Fruit fly (Drosophila melanogaster) whole organism, embryonic: Measurements from ENCODE around the gene CG31287.

ENCODE experiments used
- Antp ChIP-seq: fragments of 200-800 bp; sonication (Bioruptor generic); optimal IDR thresholded peaks from 3 replicates; lab custom pipeline; 2016; ENCODE audit warnings: missing biosample characterization, missing genetic modification characterization
- CG10431 ChIP-seq: fragments of 200-800 bp; sonication (Bioruptor generic); optimal IDR thresholded peaks from 3 replicates; lab custom pipeline; 2018; ENCODE audit warnings: missing biosample characterization, mild to moderate bottlenecking, missing genetic modification characterization
- CG13287 ChIP-seq: fragments of 200-800 bp; sonication (Bioruptor generic); IDR thresholded peaks from 2 replicates; pipeline ENCODE4 v1.3.6; 2022; ENCODE audit warnings: missing biosample characterization, missing genetic modification characterization; ENCODE audit not compliant: partially characterized antibody
- CG1603 ChIP-seq: fragments of 200-800 bp; sonication (Bioruptor generic); optimal IDR thresholded peaks from 2 replicates; lab custom pipeline; 2019; ENCODE audit warnings: missing biosample characterization, mild to moderate bottlenecking, missing genetic modification characterization, moderate library complexity
- CG17186 ChIP-seq: fragments of 200-800 bp; sonication (Bioruptor generic); optimal IDR thresholded peaks from 3 replicates; lab custom pipeline; 2017; ENCODE audit warnings: missing biosample characterization, missing genetic modification reagents, missing genetic modification characterization
- CG17359 ChIP-seq: fragments of 200-800 bp; sonication (Bioruptor generic); optimal IDR thresholded peaks from 3 replicates; lab custom pipeline; 2018; ENCODE audit warnings: missing biosample characterization, mild to moderate bottlenecking, missing genetic modification characterization, moderate library complexity
- CG17568 ChIP-seq: fragments of 200-800 bp; sonication (Bioruptor generic); optimal IDR thresholded peaks from 2 replicates; lab custom pipeline; 2018; ENCODE audit warnings: missing biosample characterization, mild to moderate bottlenecking, missing genetic modification characterization, moderate library complexity
- CG18476 ChIP-seq: fragments of 200-800 bp; sonication (Bioruptor generic); optimal IDR thresholded peaks from 2 replicates; lab custom pipeline; 2016; ENCODE audit warnings: missing biosample characterization, mild to moderate bottlenecking, missing genetic modification characterization
- CG18599 ChIP-seq: fragments of 200-800 bp; sonication (Bioruptor generic); optimal IDR thresholded peaks from 3 replicates; lab custom pipeline; 2017; ENCODE audit warnings: missing biosample characterization, missing genetic modification characterization, mild to moderate bottlenecking, moderate library complexity, missing genetic modification reagents
- CG18619 ChIP-seq: fragments of 200-800 bp; sonication (Bioruptor generic); optimal IDR thresholded peaks from 3 replicates; lab custom pipeline; 2017; ENCODE audit warnings: missing biosample characterization, mild to moderate bottlenecking, missing genetic modification characterization
- CG31224 ChIP-seq: fragments of 200-800 bp; sonication (Bioruptor generic); IDR thresholded peaks from 2 replicates; pipeline ENCODE4 v1.3.6; 2022; ENCODE audit warnings: missing biosample characterization, missing genetic modification characterization
- CG31388 ChIP-seq: fragments of 200-800 bp; sonication (Bioruptor generic); optimal IDR thresholded peaks from 2 replicates; lab custom pipeline; 2016; ENCODE audit warnings: missing biosample characterization, missing genetic modification characterization
- CG3407 ChIP-seq: fragments of 200-800 bp; sonication (Bioruptor generic); optimal IDR thresholded peaks from 2 replicates; lab custom pipeline; 2018; ENCODE audit warnings: missing biosample characterization, mild to moderate bottlenecking, missing genetic modification characterization
- CG3847 ChIP-seq: fragments of 200-800 bp; sonication (Bioruptor generic); IDR thresholded peaks from 2 replicates; pipeline ENCODE4 v1.3.6; 2022; ENCODE audit warnings: missing biosample characterization, missing genetic modification characterization
- CG4282 ChIP-seq: fragments of 200-800 bp; sonication (Bioruptor generic); optimal IDR thresholded peaks from 2 replicates; lab custom pipeline; 2016; ENCODE audit warnings: missing biosample characterization, missing genetic modification characterization
- CG4328 ChIP-seq: fragments of 200-800 bp; sonication (Bioruptor generic); optimal IDR thresholded peaks from 3 replicates; lab custom pipeline; 2017; ENCODE audit warnings: missing biosample characterization, missing genetic modification reagents, missing genetic modification characterization
- CG4730 ChIP-seq: fragments of 200-800 bp; sonication (Bioruptor generic); IDR thresholded peaks from 2 replicates; pipeline ENCODE4 v1.3.6; 2022; ENCODE audit warnings: missing biosample characterization, missing genetic modification characterization
- CG6813 ChIP-seq: fragments of 200-800 bp; sonication (Bioruptor generic); optimal IDR thresholded peaks from 2 replicates; lab custom pipeline; 2017; ENCODE audit warnings: missing biosample characterization, missing genetic modification characterization, mild to moderate bottlenecking, moderate library complexity, missing genetic modification reagents
- CG8359 ChIP-seq: fragments of 200-800 bp; sonication (Bioruptor generic); optimal IDR thresholded peaks from 2 replicates; lab custom pipeline; 2017; ENCODE audit warnings: missing biosample characterization, mild to moderate bottlenecking, missing genetic modification characterization, borderline replicate concordance
- CG9876 ChIP-seq: fragments of 200-800 bp; sonication (Bioruptor generic); optimal IDR thresholded peaks from 2 replicates; lab custom pipeline; 2016; ENCODE audit warnings: missing biosample characterization, missing genetic modification characterization
- Dbx ChIP-seq: fragments of 200-800 bp; sonication (Bioruptor generic); IDR thresholded peaks from 3 replicates; pipeline ENCODE4 v1.3.6; 2022; ENCODE audit warnings: missing biosample characterization, missing genetic modification characterization
- Ets65A ChIP-seq: fragments of 200-800 bp; sonication (Bioruptor generic); peaks from one replicate; lab custom pipeline; 2016; ENCODE audit warnings: missing biosample characterization, missing genetic modification characterization
- HLH3B ChIP-seq: fragments of 200-800 bp; sonication (Bioruptor generic); IDR thresholded peaks from 2 replicates; pipeline ENCODE4 v1.3.6; 2022; ENCODE audit warnings: missing biosample characterization, missing genetic modification characterization
- Lhr ChIP-seq: fragments of 200-800 bp; sonication (Bioruptor generic); optimal IDR thresholded peaks from 3 replicates; lab custom pipeline; 2017; ENCODE audit warnings: mild to moderate bottlenecking, missing biosample characterization, missing genetic modification reagents, missing genetic modification characterization
- Max ChIP-seq: fragments of 200-800 bp; sonication (Bioruptor generic); optimal IDR thresholded peaks from 2 replicates; lab custom pipeline; 2016; ENCODE audit warnings: missing biosample characterization, mild to moderate bottlenecking, missing genetic modification characterization
- Med ChIP-seq: fragments of 200-800 bp; sonication (Bioruptor generic); peaks from one replicate; lab custom pipeline; 2016; ENCODE audit warnings: missing biosample characterization, missing genetic modification characterization, mild to moderate bottlenecking, inconsistent platforms, moderate library complexity
- Mrtf ChIP-seq: fragments of 200-800 bp; sonication (Bioruptor generic); IDR thresholded peaks from 3 replicates; pipeline ENCODE4 v1.3.6; 2022; ENCODE audit warnings: missing biosample characterization, missing genetic modification characterization
- Myb ChIP-seq: fragments of 200-800 bp; sonication (Bioruptor generic); optimal IDR thresholded peaks from 2 replicates; lab custom pipeline; 2016; ENCODE audit warnings: missing biosample characterization, missing genetic modification characterization
- NFAT ChIP-seq: fragments of 200-800 bp; sonication (Bioruptor generic); IDR thresholded peaks from 2 replicates; pipeline ENCODE4 v1.3.6; 2022; ENCODE audit warnings: missing biosample characterization, missing genetic modification characterization
- Nf-YB ChIP-seq: fragments of 200-800 bp; sonication (Bioruptor generic); optimal IDR thresholded peaks from 3 replicates; lab custom pipeline; 2019; ENCODE audit warnings: missing biosample characterization, mild to moderate bottlenecking, missing genetic modification characterization, moderate library complexity
- Pdp1 ChIP-seq, 2 experiments: fragments of 200-800 bp; sonication (Bioruptor generic); optimal IDR thresholded peaks; 3 replicates each; lab custom pipeline; 2016; ENCODE audit warnings: missing biosample characterization in 2 of 2, missing genetic modification characterization in 2 of 2, mild to moderate bottlenecking in 1 of 2, moderate library complexity in 1 of 2
- Poxn ChIP-seq: fragments of 200-800 bp; sonication (Bioruptor generic); IDR thresholded peaks from 2 replicates; pipeline ENCODE4 v1.3.6; 2022; ENCODE audit warnings: missing biosample characterization, missing genetic modification characterization
- Rx ChIP-seq: fragments of 200-800 bp; sonication (Bioruptor generic); IDR thresholded peaks from 2 replicates; pipeline ENCODE4 v1.3.6; 2022; ENCODE audit warnings: missing biosample characterization, missing genetic modification characterization
- Side ChIP-seq: fragments of 200-800 bp; sonication (Bioruptor generic); optimal IDR thresholded peaks from 2 replicates; lab custom pipeline; 2016; ENCODE audit warnings: missing biosample characterization, missing genetic modification characterization
- abd-A ChIP-seq: fragments of 200-800 bp; sonication (Bioruptor generic); optimal IDR thresholded peaks from 3 replicates; lab custom pipeline; 2019; ENCODE audit warnings: missing biosample characterization, mild to moderate bottlenecking, missing genetic modification characterization, moderate library complexity
- al ChIP-seq: fragments of 200-800 bp; sonication (Bioruptor generic); IDR thresholded peaks from 2 replicates; pipeline ENCODE4 v1.3.6; 2022; ENCODE audit warnings: missing biosample characterization, missing genetic modification characterization
- ase ChIP-seq: fragments of 200-800 bp; sonication (Bioruptor generic); IDR thresholded peaks from 3 replicates; pipeline ENCODE4 v1.3.6; 2022; ENCODE audit warnings: missing biosample characterization, missing genetic modification characterization
- bowl ChIP-seq: fragments of 200-800 bp; sonication (Bioruptor generic); IDR thresholded peaks from 2 replicates; pipeline ENCODE4 v1.3.6; 2022; ENCODE audit warnings: missing biosample characterization, missing genetic modification characterization
- fd96Cb ChIP-seq: fragments of 200-800 bp; sonication (Bioruptor generic); optimal IDR thresholded peaks from 2 replicates; lab custom pipeline; 2018; ENCODE audit warnings: missing biosample characterization, mild to moderate bottlenecking, missing genetic modification characterization, moderate library complexity
- fru ChIP-seq: fragments of >200 bp; optimal IDR thresholded peaks from 2 replicates; lab custom pipeline; 2017
- gt ChIP-seq: fragments of 200-800 bp; sonication (Bioruptor generic); IDR thresholded peaks from 2 replicates; pipeline ENCODE4 v1.3.6; 2022; ENCODE audit warnings: missing biosample characterization, missing genetic modification characterization
- ind ChIP-seq: fragments of 200-800 bp; sonication (Bioruptor generic); optimal IDR thresholded peaks from 3 replicates; lab custom pipeline; 2016; ENCODE audit warnings: missing biosample characterization, missing genetic modification characterization
- kni ChIP-seq: fragments of 200-800 bp; sonication (Bioruptor generic); optimal IDR thresholded peaks from 3 replicates; lab custom pipeline; 2017; ENCODE audit warnings: mild to moderate bottlenecking, missing biosample characterization, missing genetic modification reagents, missing genetic modification characterization
- lmd ChIP-seq: fragments of 200-800 bp; sonication (Bioruptor generic); IDR thresholded peaks from 2 replicates; pipeline ENCODE4 v1.3.6; 2022; ENCODE audit warnings: missing biosample characterization, missing genetic modification characterization
- org-1 ChIP-seq: fragments of 200-800 bp; sonication (Bioruptor generic); optimal IDR thresholded peaks from 2 replicates; lab custom pipeline; 2017; ENCODE audit warnings: missing biosample characterization, missing genetic modification characterization
- otp ChIP-seq: fragments of 200-800 bp; sonication (Bioruptor generic); IDR thresholded peaks from 3 replicates; pipeline ENCODE4, ENCODE4 v1.3.6; 2022; ENCODE audit warnings: missing biosample characterization, missing genetic modification characterization
- tll ChIP-seq, 2 experiments: fragments of 200-800 bp in 1 of 2; fragments of >200 bp in 1 of 2; sonication (Bioruptor generic) in 1 of 2; optimal IDR thresholded peaks; 2 replicates each; lab custom pipeline; 2017 to 2019; ENCODE audit warnings: missing biosample characterization in 2 of 2, missing genetic modification characterization in 2 of 2, mild to moderate bottlenecking in 1 of 2, moderate library complexity in 1 of 2
- ttk ChIP-seq: fragments of 200-800 bp; sonication (Bioruptor generic); IDR thresholded peaks from 2 replicates; pipeline ENCODE4 v2.1.2; 2022; ENCODE audit warnings: missing biosample characterization, missing genetic modification characterization
- unc-4 ChIP-seq: fragments of 200-800 bp; sonication (Bioruptor generic); IDR thresholded peaks from 2 replicates; pipeline ENCODE4 v1.3.6; 2022; ENCODE audit warnings: missing biosample characterization, missing genetic modification characterization; ENCODE audit not compliant: partially characterized antibody
- wor ChIP-seq: fragments of 200-800 bp; sonication (Bioruptor generic); IDR thresholded peaks from 2 replicates; pipeline ENCODE4 v1.3.6; 2022; ENCODE audit warnings: missing biosample characterization, missing genetic modification characterization

The CG31287 gene

dm6 chr3R:16180476-16181070 is 22.6 kb upstream of the CG31287 start, which contains the start of gene CG8927 (continued):
- TF ChIP-seq CG17186 (no peak), Antp (GFP tag; lab: Kevin White, UChicago) (no peak), Rx (GFP tag; lab: Robert Waterston, UW) (no peak), Dbx (GFP tag; lab: Robert Waterston, UW) (no peak), wor (GFP tag; lab: Robert Waterston, UW) (no peak), HLH3B (GFP tag; lab: Robert Waterston, UW) (no peak), Pdp1 (GFP tag; optimal IDR thresholded peaks at IDR 0.05; lab: Kevin White, UChicago) (no peak), fru (lab: Kevin White, UChicago) (no peak), ind (no peak), Max (GFP tag; lab: Kevin White, UChicago) (no peak), abd-A (tag; lab: Kevin White, UChicago) (no peak), CG13287 (GFP tag; lab: Robert Waterston, UW) (peak; percentile 45; the same call in 1 of the 2 replicates), CG3407 (GFP tag; lab: Kevin White, UChicago) (no peak), CG4328 (GFP tag; lab: Kevin White, UChicago) (no peak), Lhr (peak; percentile 30), CG18619 (GFP tag; lab: Kevin White, UChicago) (no peak), CG3847 (GFP tag; lab: Robert Waterston, UW) (0 out of 2 replicates have a peak, but pooled peaks have one; percentile 16), Myb (GFP tag; lab: Kevin White, UChicago) (peak; percentile 93), CG18476 (GFP tag; lab: Kevin White, UChicago) (no peak), CG17568 (GFP tag; lab: Kevin White, UChicago) (no peak), CG4282 (GFP tag; lab: Kevin White, UChicago) (no peak), unc-4 (GFP tag; lab: Robert Waterston, UW) (no peak), Poxn (GFP tag; lab: Robert Waterston, UW) (no peak), ttk (GFP tag; lab: Robert Waterston, UW) (no peak), CG10431 (GFP tag; lab: Kevin White, UChicago) (no peak), tll (GFP tag; optimal IDR thresholded peaks at IDR 0.05; lab: Kevin White, UChicago) (no peak), gt (GFP tag; lab: Robert Waterston, UW) (no peak), fd96Cb (tag; lab: Kevin White, UChicago) (no peak), bowl (GFP tag; lab: Robert Waterston, UW) (no peak), Side (GFP tag; lab: Kevin White, UChicago) (no peak), lmd (GFP tag; lab: Robert Waterston, UW) (no peak), CG8359 (GFP tag; lab: Kevin White, UChicago) (no peak)

- TF ChIP-seq org-1 (GFP tag; lab: Kevin White, UChicago) (no peak), CG1603 (tag; lab: Kevin White, UChicago) (no peak), kni (GFP tag; lab: Kevin White, UChicago) (no peak), CG18599 (no peak), NFAT (GFP tag; lab: Robert Waterston, UW) (0 out of 2 replicates have a peak, but pooled peaks have one; percentile 17), CG9876 (GFP tag; lab: Kevin White, UChicago) (no peak), Med (GFP tag; lab: Kevin White, UChicago) (peak; percentile 42), Nf-YB (GFP tag; lab: Kevin White, UChicago) (no peak), CG31388 (GFP tag; lab: Kevin White, UChicago) (no peak), ase (no peak), CG31224 (no peak), CG17359 (tag; lab: Kevin White, UChicago) (no peak), Ets65A (GFP tag; lab: Kevin White, UChicago) (peak; percentile 51), otp (GFP tag; lab: Robert Waterston, UW) (no peak), Mrtf (no peak), al (GFP tag; lab: Robert Waterston, UW) (no peak), CG4730 (no peak), CG6813 (GFP tag; lab: Kevin White, UChicago) (no peak)
These were observed 20.8 kb upstream of the CG31287 start for dm6 chr3R:16182269-16182875.
